Fruit fly (Drosophila melanogaster) whole organism, prepupa: ENCODE measurements around the gene CG14050.

ENCODE experiments used
- Blimp-1 ChIP-seq: fragments of 200-800 bp; sonication (Bioruptor generic); optimal IDR thresholded peaks from 3 replicates; lab custom pipeline; 2017; ENCODE audit warnings: missing biosample characterization, missing genetic modification characterization, mild to moderate bottlenecking, moderate library complexity, missing genetic modification reagents
- CG10669 ChIP-seq: fragments of 200-800 bp; sonication (Bioruptor generic); optimal IDR thresholded peaks from 3 replicates; lab custom pipeline; 2018; ENCODE audit warnings: missing biosample characterization, mild to moderate bottlenecking, missing genetic modification characterization, moderate library complexity
- CG11762 ChIP-seq: fragments of 200-800 bp; sonication (Bioruptor generic); optimal IDR thresholded peaks from 3 replicates; lab custom pipeline; 2016; ENCODE audit warnings: missing biosample characterization, missing genetic modification characterization; ENCODE audit not compliant: insufficient read depth
- CG11902 ChIP-seq: fragments of 200-800 bp; sonication (Bioruptor generic); optimal IDR thresholded peaks from 3 replicates; lab custom pipeline; 2016; ENCODE audit warnings: missing biosample characterization, missing genetic modification characterization
- CG1621 ChIP-seq: fragments of 200-800 bp; sonication (Bioruptor generic); optimal IDR thresholded peaks from 3 replicates; lab custom pipeline; 2018; ENCODE audit warnings: missing biosample characterization, mild to moderate bottlenecking, missing genetic modification characterization
- CG16779 ChIP-seq: fragments of 200-800 bp; sonication (Bioruptor generic); optimal IDR thresholded peaks from 3 replicates; lab custom pipeline; 2017; ENCODE audit warnings: missing biosample characterization, mild to moderate bottlenecking, missing genetic modification characterization
- CG31627 ChIP-seq: fragments of 200-800 bp; sonication (Bioruptor generic); optimal IDR thresholded peaks from 3 replicates; lab custom pipeline; 2016; ENCODE audit warnings: missing biosample characterization, missing genetic modification characterization
- CG32006 ChIP-seq: fragments of 200-800 bp; sonication (Bioruptor generic); optimal IDR thresholded peaks from 3 replicates; lab custom pipeline; 2017; ENCODE audit warnings: missing biosample characterization, mild to moderate bottlenecking, missing genetic modification characterization
- CG34406 ChIP-seq: fragments of 200-800 bp; sonication (Bioruptor generic); optimal IDR thresholded peaks from 3 replicates; lab custom pipeline; 2016; ENCODE audit warnings: missing biosample characterization, missing genetic modification characterization
- CG4318 ChIP-seq: fragments of 200-800 bp; sonication (Bioruptor generic); optimal IDR thresholded peaks from 3 replicates; lab custom pipeline; 2017; ENCODE audit warnings: missing biosample characterization, mild to moderate bottlenecking, missing genetic modification characterization
- CG6276 ChIP-seq: fragments of 200-800 bp; sonication (Bioruptor generic); optimal IDR thresholded peaks from 2 replicates; lab custom pipeline; 2017; ENCODE audit warnings: missing biosample characterization, mild to moderate bottlenecking, missing genetic modification characterization
- CG6792 ChIP-seq: fragments of 200-800 bp; sonication (Bioruptor generic); optimal IDR thresholded peaks from 3 replicates; lab custom pipeline; 2016; ENCODE audit warnings: missing biosample characterization, missing genetic modification characterization
- CG6854 ChIP-seq: fragments of 200-800 bp; sonication (Bioruptor generic); optimal IDR thresholded peaks from 2 replicates; lab custom pipeline; 2017; ENCODE audit warnings: missing biosample characterization, mild to moderate bottlenecking, missing genetic modification characterization
- CG7368 ChIP-seq: fragments of 200-800 bp; sonication (Bioruptor generic); optimal IDR thresholded peaks from 3 replicates; lab custom pipeline; 2016; ENCODE audit warnings: missing biosample characterization, missing genetic modification characterization
- CG8632 ChIP-seq: fragments of 200-800 bp; sonication (Bioruptor generic); optimal IDR thresholded peaks from 3 replicates; lab custom pipeline; 2016; ENCODE audit warnings: missing biosample characterization, missing genetic modification characterization
- Eip75B ChIP-seq: fragments of 200-800 bp; sonication (Bioruptor generic); optimal IDR thresholded peaks from 3 replicates; lab custom pipeline; 2016; ENCODE audit warnings: missing biosample characterization, missing genetic modification characterization
- Ets21C ChIP-seq: fragments of 200-800 bp; sonication (Bioruptor generic); optimal IDR thresholded peaks from 3 replicates; lab custom pipeline; 2016; ENCODE audit warnings: missing biosample characterization, missing genetic modification characterization
- Ets96B ChIP-seq: fragments of 200-800 bp; optimal IDR thresholded peaks from 2 replicates; lab custom pipeline; 2019; ENCODE audit warnings: missing biosample characterization, mild to moderate bottlenecking, missing genetic modification characterization, moderate library complexity
- Gug ChIP-seq: fragments of 200-800 bp; sonication (Bioruptor generic); IDR thresholded peaks from 2 replicates; pipeline ENCODE4 v1.3.6; 2022; ENCODE audit warnings: missing biosample characterization, missing genetic modification characterization
- Hr38 ChIP-seq: sonication (Bioruptor generic); optimal IDR thresholded peaks from 2 replicates; lab custom pipeline; 2016; ENCODE audit warnings: missing biosample characterization, missing genetic modification characterization
- Lpt ChIP-seq: fragments of 200-800 bp; sonication (Bioruptor generic); optimal IDR thresholded peaks from 3 replicates; lab custom pipeline; 2016; ENCODE audit warnings: missing biosample characterization, missing genetic modification characterization
- OdsH ChIP-seq: fragments of 200-800 bp; sonication (Bioruptor generic); optimal IDR thresholded peaks from 3 replicates; lab custom pipeline; 2016; ENCODE audit warnings: missing biosample characterization, missing genetic modification characterization
- Smox ChIP-seq: fragments of 200-800 bp; sonication (Bioruptor generic); optimal IDR thresholded peaks from 3 replicates; lab custom pipeline; 2016; ENCODE audit warnings: missing biosample characterization, missing genetic modification characterization
- Sox102F ChIP-seq: fragments of 200-800 bp; sonication (Bioruptor generic); optimal IDR thresholded peaks from 2 replicates; lab custom pipeline; 2016; ENCODE audit warnings: missing biosample characterization, mild to moderate bottlenecking, missing genetic modification characterization
- Sox14 ChIP-seq: fragments of 200-800 bp; sonication (Bioruptor generic); optimal IDR thresholded peaks from 3 replicates; lab custom pipeline; 2016; ENCODE audit warnings: missing biosample characterization, missing genetic modification characterization
- Sox15 ChIP-seq: fragments of 200-800 bp; sonication (Bioruptor generic); optimal IDR thresholded peaks from 3 replicates; lab custom pipeline; 2016; ENCODE audit warnings: missing biosample characterization, missing genetic modification characterization
- achi ChIP-seq: fragments of 200-800 bp; sonication (Bioruptor generic); optimal IDR thresholded peaks from 3 replicates; lab custom pipeline; 2016; ENCODE audit warnings: missing biosample characterization, missing genetic modification characterization
- acj6 ChIP-seq: fragments of 200-800 bp; sonication (Bioruptor generic); optimal IDR thresholded peaks from 3 replicates; lab custom pipeline; 2016; ENCODE audit warnings: missing biosample characterization, missing genetic modification characterization
- dac ChIP-seq: fragments of 200-800 bp; sonication (Bioruptor generic); optimal IDR thresholded peaks from 2 replicates; lab custom pipeline; 2017; ENCODE audit warnings: missing biosample characterization, mild to moderate bottlenecking, missing genetic modification characterization
- dsx ChIP-seq: fragments of 200-800 bp; optimal IDR thresholded peaks from 3 replicates; lab custom pipeline; 2019; ENCODE audit warnings: missing biosample characterization, mild to moderate bottlenecking, missing genetic modification characterization, moderate library complexity; ENCODE audit not compliant: poor library complexity, severe bottlenecking
- esn ChIP-seq: fragments of 200-800 bp; sonication (Bioruptor generic); optimal IDR thresholded peaks from 2 replicates; lab custom pipeline; 2016; ENCODE audit warnings: missing biosample characterization, mild to moderate bottlenecking, missing genetic modification characterization, moderate library complexity
- fd59A ChIP-seq: fragments of 200-800 bp; sonication (Bioruptor generic); optimal IDR thresholded peaks from 2 replicates; lab custom pipeline; 2017; ENCODE audit warnings: missing biosample characterization, mild to moderate bottlenecking, missing genetic modification characterization, missing genetic modification reagents
- fkh ChIP-seq: fragments of 200-800 bp; sonication (Bioruptor generic); optimal IDR thresholded peaks from 3 replicates; lab custom pipeline; 2017; ENCODE audit warnings: missing biosample characterization, mild to moderate bottlenecking, missing genetic modification characterization, moderate library complexity
- net ChIP-seq: fragments of 200-800 bp; sonication (Bioruptor generic); optimal IDR thresholded peaks from 3 replicates; lab custom pipeline; 2016; ENCODE audit warnings: missing biosample characterization, missing genetic modification characterization
- pdm3 ChIP-seq: fragments of 200-800 bp; sonication (Bioruptor generic); optimal IDR thresholded peaks from 3 replicates; lab custom pipeline; 2016; ENCODE audit warnings: missing biosample characterization, missing genetic modification characterization
- salr ChIP-seq, 2 experiments: fragments of 200-800 bp; sonication (Bioruptor generic); optimal IDR thresholded peaks; 3 replicates each; lab custom pipeline; 2016 to 2018; ENCODE audit warnings: missing biosample characterization in 2 of 2, missing genetic modification characterization in 2 of 2, mild to moderate bottlenecking in 1 of 2
- spab ChIP-seq: fragments of 200-800 bp; sonication (Bioruptor generic); optimal IDR thresholded peaks from 2 replicates; lab custom pipeline; 2017; ENCODE audit warnings: missing biosample characterization, mild to moderate bottlenecking, missing genetic modification characterization, missing genetic modification reagents
- ss ChIP-seq, 2 experiments: fragments of 200-800 bp; sonication (Bioruptor generic); optimal IDR thresholded peaks; 2 replicates in 1 of 2; 3 replicates in 1 of 2; lab custom pipeline; 2017 to 2018; ENCODE audit warnings: mild to moderate bottlenecking in 2 of 2, missing biosample characterization in 2 of 2, missing genetic modification characterization in 2 of 2, moderate library complexity in 1 of 2
- svp ChIP-seq: fragments of 200-800 bp; sonication (Bioruptor generic); peaks from one replicate; lab custom pipeline; 2016; ENCODE audit warnings: missing biosample characterization, missing genetic modification characterization
- topi ChIP-seq: fragments of 200-800 bp; sonication (Bioruptor generic); optimal IDR thresholded peaks from 3 replicates; lab custom pipeline; 2016; ENCODE audit warnings: missing biosample characterization, missing genetic modification characterization
- vri ChIP-seq: fragments of 200-800 bp; sonication (Bioruptor generic); optimal IDR thresholded peaks from 3 replicates; lab custom pipeline; 2016; ENCODE audit warnings: missing biosample characterization, mild to moderate bottlenecking, missing genetic modification characterization

Gene CG14050

DNA sequence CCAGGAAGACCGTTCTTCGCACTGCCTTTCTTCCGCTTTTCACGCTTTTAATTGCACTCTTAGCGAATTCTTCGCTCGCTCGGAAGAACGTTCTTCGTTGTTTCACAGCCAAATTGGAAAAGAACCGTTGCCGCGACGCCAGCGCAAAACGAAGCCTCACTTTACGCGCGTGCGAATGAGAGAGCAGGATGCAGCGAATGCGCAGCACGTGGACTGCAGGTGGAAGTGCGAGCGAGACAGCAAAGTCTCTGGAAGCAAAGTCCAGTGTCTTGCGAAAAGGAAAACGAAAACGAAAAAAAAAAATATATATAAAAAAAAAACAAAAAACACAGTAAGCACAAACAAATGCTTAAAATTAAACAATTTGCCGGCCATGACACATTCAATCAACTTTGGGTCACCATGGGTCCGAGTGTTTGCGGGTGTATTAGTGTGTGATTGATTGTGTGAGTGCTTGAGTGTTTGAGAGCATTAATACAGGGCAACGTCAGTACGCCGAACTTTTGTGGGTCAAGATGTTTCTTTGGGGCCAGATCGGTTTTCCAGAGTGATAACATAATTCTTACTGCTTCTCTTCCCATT is 8.6 kb upstream of the CG14050 start, which contains the start of gene Ilp6 (continued):
- no peak for TF ChIP-seq Hr38 (GFP tag; lab: Kevin White, UChicago)
- peak; percentile 5 for TF ChIP-seq CG11762 (GFP tag; lab: Kevin White, UChicago)
- TF ChIP-seq achi (GFP tag; lab: Kevin White, UChicago): peak; percentile 31
- TF ChIP-seq Ets21C (GFP tag; lab: Kevin White, UChicago): no peak
- TF ChIP-seq acj6 (GFP tag; lab: Kevin White, UChicago): no peak
- peak; percentile 52 for TF ChIP-seq CG6276
- TF ChIP-seq Lpt (GFP tag; lab: Kevin White, UChicago): no peak
- peak; percentile 81 to 83 for TF ChIP-seq ss (GFP tag; optimal IDR thresholded peaks at IDR 0.05; lab: Kevin White, UChicago)
- TF ChIP-seq CG16779 (tag; lab: Kevin White, UChicago): peak; percentile 71
- peak; percentile 40 for TF ChIP-seq Sox14 (GFP tag; lab: Kevin White, UChicago)
- no peak for TF ChIP-seq Ets96B (tag; lab: Kevin White, UChicago)
- peak; percentile 87 for TF ChIP-seq CG6854
- peak; percentile 17 for TF ChIP-seq dsx (GFP tag; lab: Kevin White, UChicago)
- peak; percentile 69 for TF ChIP-seq Sox102F (GFP tag; lab: Kevin White, UChicago)
- peak; percentile 81 for TF ChIP-seq svp (GFP tag; lab: Kevin White, UChicago)
- TF ChIP-seq vri (GFP tag; lab: Kevin White, UChicago): peak; percentile 32
- TF ChIP-seq CG32006 (GFP tag; lab: Kevin White, UChicago): peak; percentile 19
- peak; percentile 23 for TF ChIP-seq OdsH (GFP tag; lab: Kevin White, UChicago)
- TF ChIP-seq CG6792: no peak
- TF ChIP-seq salr (GFP tag; optimal IDR thresholded peaks at IDR 0.05; lab: Kevin White, UChicago): peak; percentile 25 to 30
- no peak for TF ChIP-seq fkh (GFP tag; lab: Kevin White, UChicago)
- TF ChIP-seq CG4318 (GFP tag; lab: Kevin White, UChicago): no peak
- TF ChIP-seq CG8632: peak; percentile 54
- peak; percentile 70 for TF ChIP-seq net (GFP tag; lab: Kevin White, UChicago)
- peak; percentile 49 for TF ChIP-seq CG10669
- TF ChIP-seq Gug: no peak
- TF ChIP-seq CG1621 (tag; lab: Kevin White, UChicago): peak; percentile 52
- no peak for TF ChIP-seq CG11902 (GFP tag; lab: Kevin White, UChicago)
- peak; percentile 35 for TF ChIP-seq CG34406 (GFP tag; lab: Kevin White, UChicago)
- TF ChIP-seq spab: peak; percentile 43
- TF ChIP-seq topi: peak; percentile 57
- TF ChIP-seq Blimp-1 (GFP tag; lab: Kevin White, UChicago): peak; percentile 42
- peak; percentile 25 for TF ChIP-seq Smox
- peak; percentile 51 for TF ChIP-seq pdm3
- TF ChIP-seq CG7368 (GFP tag; lab: Kevin White, UChicago): peak; percentile 55
- no peak for TF ChIP-seq fd59A (GFP tag; lab: Kevin White, UChicago)
- TF ChIP-seq dac: no peak

DNA sequence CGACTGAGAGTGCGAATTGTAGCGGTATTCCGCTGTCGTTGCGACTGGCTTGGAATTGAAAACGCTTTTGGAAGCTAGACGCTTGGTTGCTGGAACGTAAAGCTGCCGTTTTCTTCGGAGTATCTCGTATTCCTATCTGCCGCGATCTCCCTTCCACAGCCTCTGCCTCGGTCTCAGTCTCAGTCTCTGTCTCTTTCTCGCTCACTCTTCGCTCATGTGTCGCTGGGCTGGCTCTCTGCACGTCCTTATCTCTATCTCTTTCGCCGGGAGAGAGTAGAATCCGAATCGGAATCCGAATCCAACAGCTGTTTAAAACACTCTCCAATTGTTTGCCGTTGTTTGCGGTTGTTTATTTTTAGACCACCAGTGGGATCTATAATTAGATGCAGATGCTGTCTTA is 8.0 kb upstream of the CG14050 start:
- TF ChIP-seq Sox15 (GFP tag; lab: Kevin White, UChicago): no peak
- TF ChIP-seq achi (GFP tag; lab: Kevin White, UChicago): no peak
- no peak for TF ChIP-seq topi
- TF ChIP-seq Gug: no peak
- no peak for TF ChIP-seq Ets21C (GFP tag; lab: Kevin White, UChicago)
- TF ChIP-seq fd59A (GFP tag; lab: Kevin White, UChicago): no peak
- no peak for TF ChIP-seq CG34406 (GFP tag; lab: Kevin White, UChicago)
- TF ChIP-seq esn (GFP tag; lab: Kevin White, UChicago): no peak
- no peak for TF ChIP-seq CG31627 (GFP tag; lab: Kevin White, UChicago)
- no peak for TF ChIP-seq CG11902 (GFP tag; lab: Kevin White, UChicago)
- no peak for TF ChIP-seq pdm3
- TF ChIP-seq dac: no peak
- TF ChIP-seq Eip75B: no peak
- TF ChIP-seq Lpt (GFP tag; lab: Kevin White, UChicago): no peak
